Worm (Caenorhabditis elegans) whole organism, young adult: ENCODE data around the gene srbc-84.

Experiments used
- B0261.1 ChIP-seq: sonication (generic microtip); optimal IDR thresholded peaks from 2 replicates; lab custom pipeline; 2016; ENCODE audit warnings: mild to moderate bottlenecking, missing genetic modification characterization, moderate library complexity, missing compliant biosample characterization
- B0336.3 ChIP-seq: fragments of 200-800 bp; sonication (Bioruptor generic); IDR thresholded peaks from 2 replicates; pipeline ENCODE4 v1.3.6; 2022; ENCODE audit warnings: missing genetic modification characterization, missing compliant biosample characterization
- C06A6.2 ChIP-seq: fragments of 200-800 bp; sonication (Bioruptor generic); conservative IDR thresholded peaks from 2 replicates; pipeline ENCODE4 v1.3.6; 2022; ENCODE audit warnings: missing genetic modification characterization, missing compliant biosample characterization
- C17E4.6 ChIP-seq: fragments of 200-800 bp; sonication (Bioruptor generic); IDR thresholded peaks from 2 replicates; pipeline ENCODE4 v1.3.6; 2022; ENCODE audit warnings: missing genetic modification reagents, missing genetic modification characterization, missing compliant biosample characterization
- D2030.7 ChIP-seq: fragments of 200-800 bp; sonication (Bioruptor generic); IDR thresholded peaks from 2 replicates; pipeline ENCODE4 v1.3.6; 2022; ENCODE audit warnings: missing genetic modification reagents, missing genetic modification characterization, missing compliant biosample characterization
- F49E8.2 ChIP-seq: sonication (generic microtip); optimal IDR thresholded peaks from 3 replicates; lab custom pipeline; 2017; ENCODE audit warnings: missing genetic modification characterization, mild to moderate bottlenecking, missing compliant biosample characterization, antibody characterized with exemption, moderate library complexity; ENCODE audit not compliant: insufficient read depth
- F57A8.1 ChIP-seq: fragments of 200-800 bp; sonication (Bioruptor generic); optimal IDR thresholded peaks from 2 replicates; lab custom pipeline; 2018; ENCODE audit warnings: mild to moderate bottlenecking, missing genetic modification characterization, moderate library complexity, missing compliant biosample characterization
- T07F8.4 ChIP-seq: sonication (generic microtip); optimal IDR thresholded peaks from 2 replicates; lab custom pipeline; 2016; ENCODE audit warnings: mild to moderate bottlenecking, missing genetic modification characterization, moderate library complexity, missing compliant biosample characterization
- Y56A3A.18 ChIP-seq: fragments of 200-800 bp; sonication (Bioruptor generic); IDR thresholded peaks from 2 replicates; pipeline ENCODE4 v1.3.6; 2022; ENCODE audit warnings: missing genetic modification reagents, missing genetic modification characterization, missing compliant biosample characterization
- akir-1 ChIP-seq: fragments of 200-800 bp; sonication (Bioruptor generic); optimal IDR thresholded peaks from 2 replicates; lab custom pipeline; 2018; ENCODE audit warnings: mild to moderate bottlenecking, missing genetic modification characterization, moderate library complexity, missing compliant biosample characterization
- athp-1 ChIP-seq: sonication (generic microtip); optimal IDR thresholded peaks from 2 replicates; lab custom pipeline; 2017; ENCODE audit warnings: mild to moderate bottlenecking, missing genetic modification characterization, missing compliant biosample characterization
- cebp-1 ChIP-seq, 2 experiments: fragments of 200-800 bp in 1 of 2; sonication (Bioruptor generic) in 1 of 2; sonication (generic microtip) in 1 of 2; IDR thresholded peaks in 1 of 2; optimal IDR thresholded peaks in 1 of 2; 2 replicates each; pipeline versions ENCODE4 v1.3.6 to Lab custom; 2017 to 2022; ENCODE audit warnings: missing compliant biosample characterization in 2 of 2, missing genetic modification characterization in 2 of 2, mild to moderate bottlenecking in 1 of 2, missing genetic modification reagents in 1 of 2, moderate library complexity in 1 of 2
- ceh-100 ChIP-seq: fragments of 200-800 bp; sonication (Bioruptor generic); IDR thresholded peaks from 2 replicates; pipeline ENCODE4 v1.3.6; 2022; ENCODE audit warnings: missing genetic modification reagents, missing genetic modification characterization, missing compliant biosample characterization
- ceh-79 ChIP-seq: sonication (generic microtip); optimal IDR thresholded peaks from 2 replicates; lab custom pipeline; 2017; ENCODE audit warnings: mild to moderate bottlenecking, missing genetic modification characterization, missing compliant biosample characterization
- die-1 ChIP-seq: sonication (generic microtip); optimal IDR thresholded peaks from 2 replicates; lab custom pipeline; 2016; ENCODE audit warnings: missing genotype, mild to moderate bottlenecking, missing genetic modification characterization, missing compliant biosample characterization
- egl-44 ChIP-seq: fragments of 200-800 bp; sonication (Bioruptor generic); IDR thresholded peaks from 2 replicates; pipeline ENCODE4 v1.3.6; 2022; ENCODE audit warnings: missing genetic modification reagents, missing genetic modification characterization, missing compliant biosample characterization
- egrh-3 ChIP-seq: fragments of 200-800 bp; sonication (Bioruptor generic); IDR thresholded peaks from 2 replicates; pipeline ENCODE4 v1.3.6; 2022; ENCODE audit warnings: missing genetic modification reagents, missing genetic modification characterization, missing compliant biosample characterization
- gei-17 ChIP-seq: fragments of 200-800 bp; sonication (Bioruptor generic); optimal IDR thresholded peaks from 2 replicates; lab custom pipeline; 2018; ENCODE audit warnings: mild to moderate bottlenecking, missing genetic modification characterization, missing compliant biosample characterization
- him-1 ChIP-seq: sonication (generic microtip); optimal IDR thresholded peaks from 2 replicates; lab custom pipeline; 2016; ENCODE audit warnings: missing genotype, missing genetic modification reagents, missing genetic modification characterization, missing compliant biosample characterization
- let-526 ChIP-seq: fragments of 200-800 bp; sonication (Bioruptor generic); IDR thresholded peaks from 2 replicates; pipeline ENCODE4 v1.3.6; 2022; ENCODE audit warnings: missing genetic modification reagents, missing genetic modification characterization, missing compliant biosample characterization
- let-607 ChIP-seq, 2 experiments: fragments of 200-800 bp in 1 of 2; sonication (Bioruptor generic) in 1 of 2; sonication (generic microtip) in 1 of 2; optimal IDR thresholded peaks; 2 replicates each; lab custom pipeline; 2016 to 2018; ENCODE audit warnings: mild to moderate bottlenecking in 2 of 2, missing compliant biosample characterization in 2 of 2, missing genetic modification characterization in 2 of 2, moderate library complexity in 2 of 2, missing genotype in 1 of 2
- lin-40 ChIP-seq: sonication (generic microtip); optimal IDR thresholded peaks from 2 replicates; lab custom pipeline; 2016; ENCODE audit warnings: missing genetic modification characterization, mild to moderate bottlenecking, missing compliant biosample characterization, missing genotype, missing genetic modification reagents
- lin-54 ChIP-seq: fragments of 200-800 bp; sonication (Bioruptor generic); optimal IDR thresholded peaks from 2 replicates; lab custom pipeline; 2018; ENCODE audit warnings: mild to moderate bottlenecking, missing genetic modification characterization, missing compliant biosample characterization
- lir-1 ChIP-seq: fragments of 200-800 bp; sonication (Bioruptor generic); conservative IDR thresholded peaks from 2 replicates; pipeline ENCODE4 v1.3.6; 2022; ENCODE audit warnings: missing genetic modification reagents, missing genetic modification characterization, missing compliant biosample characterization
- lsl-1 ChIP-seq: fragments of 200-800 bp; sonication (Bioruptor generic); optimal IDR thresholded peaks from 2 replicates; lab custom pipeline; 2018; ENCODE audit warnings: mild to moderate bottlenecking, missing genetic modification characterization, moderate library complexity, missing compliant biosample characterization
- madf-3 ChIP-seq: fragments of 200-800 bp; sonication (Bioruptor generic); IDR thresholded peaks from 2 replicates; pipeline ENCODE4 v1.3.6; 2022; ENCODE audit warnings: missing genetic modification reagents, missing genetic modification characterization, missing compliant biosample characterization
- mes-4 ChIP-seq: sonication (generic microtip); optimal IDR thresholded peaks from 2 replicates; lab custom pipeline; 2016; ENCODE audit warnings: missing genotype, missing genetic modification characterization, missing compliant biosample characterization
- mxl-1 ChIP-seq: sonication (generic microtip); optimal IDR thresholded peaks from 2 replicates; lab custom pipeline; 2016; ENCODE audit warnings: missing genetic modification characterization, missing compliant biosample characterization
- nfya-1 ChIP-seq: sonication (generic microtip); optimal IDR thresholded peaks from 2 replicates; lab custom pipeline; 2017; ENCODE audit warnings: antibody characterized with exemption, missing compliant biosample characterization, missing genetic modification characterization, borderline replicate concordance; ENCODE audit not compliant: insufficient read depth
- nfya-2 ChIP-seq: fragments of 200-800 bp; sonication (Bioruptor generic); IDR thresholded peaks from 2 replicates; pipeline ENCODE4 v1.3.6; 2022; ENCODE audit warnings: missing genetic modification reagents, missing genetic modification characterization, missing compliant biosample characterization
- nhr-120 ChIP-seq: fragments of 200-800 bp; sonication (Bioruptor generic); IDR thresholded peaks from 2 replicates; pipeline ENCODE4 v1.3.6; 2022; ENCODE audit warnings: missing genetic modification characterization, missing compliant biosample characterization
- nhr-90 ChIP-seq: sonication (generic microtip); optimal IDR thresholded peaks from 2 replicates; lab custom pipeline; 2016; ENCODE audit warnings: missing genotype, mild to moderate bottlenecking, missing genetic modification characterization, missing compliant biosample characterization
- pha-4 ChIP-seq: fragments of 150-350 bp; sonication (generic microtip); optimal IDR thresholded peaks from 2 replicates; lab custom pipeline; 2014; ENCODE audit warnings: missing biosample characterization, missing genetic modification reagents, missing genetic modification characterization
- rcor-1 ChIP-seq: fragments of 200-800 bp; sonication (Bioruptor generic); IDR thresholded peaks from 2 replicates; pipeline ENCODE4 v1.3.6; 2022; ENCODE audit warnings: missing genetic modification reagents, missing genetic modification characterization, missing compliant biosample characterization
- sea-2 ChIP-seq: fragments of 200-800 bp; sonication (Bioruptor generic); IDR thresholded peaks from 2 replicates; pipeline ENCODE4 v1.3.6; 2022; ENCODE audit warnings: missing genetic modification characterization, missing compliant biosample characterization
- somi-1 ChIP-seq: fragments of 200-800 bp; sonication (Bioruptor generic); optimal IDR thresholded peaks from 2 replicates; lab custom pipeline; 2018; ENCODE audit warnings: mild to moderate bottlenecking, missing genetic modification characterization, missing compliant biosample characterization
- sptf-2 ChIP-seq: fragments of 200-800 bp; sonication (Bioruptor generic); optimal IDR thresholded peaks from 2 replicates; lab custom pipeline; 2018; ENCODE audit warnings: mild to moderate bottlenecking, missing genetic modification characterization, missing compliant biosample characterization
- tbx-9 ChIP-seq: sonication (generic microtip); optimal IDR thresholded peaks from 2 replicates; lab custom pipeline; 2016; ENCODE audit warnings: borderline replicate concordance, missing genetic modification characterization, inconsistent platforms, missing compliant biosample characterization
- unc-130 ChIP-seq: sonication (generic microtip); optimal IDR thresholded peaks from 2 replicates; lab custom pipeline; 2016; ENCODE audit warnings: missing genetic modification reagents, missing genetic modification characterization, missing compliant biosample characterization
- unc-62 ChIP-seq: fragments of 150-350 bp; optimal IDR thresholded peaks from 2 replicates; lab custom pipeline; 2014; ENCODE audit warnings: missing biosample characterization, missing genetic modification reagents, missing genetic modification characterization
- ztf-22 ChIP-seq: fragments of 200-800 bp; sonication (Bioruptor generic); optimal IDR thresholded peaks from 2 replicates; lab custom pipeline; 2018; ENCODE audit warnings: mild to moderate bottlenecking, missing genetic modification characterization, moderate library complexity, missing compliant biosample characterization
- ztf-28 ChIP-seq: fragments of 200-800 bp; sonication (Bioruptor generic); IDR thresholded peaks from 2 replicates; pipeline ENCODE4 v1.3.6; 2022; ENCODE audit warnings: missing genetic modification reagents, missing genetic modification characterization, missing compliant biosample characterization

The srbc-84 gene

ce11 chrV:16258142-16258541 lies 40.6 kb upstream of the srbc-84 start, which contains the start of gene nhr-218:
TSS of gene nhr-218 (plus strand) at chrV:16258442.
- no peak for TF ChIP-seq nfya-2
- no peak for TF ChIP-seq sptf-2 (GFP tag; lab: Kevin White, UChicago)
- TF ChIP-seq B0261.1 (tag; lab: Kevin White, UChicago): no peak
- TF ChIP-seq lin-40: no peak
- TF ChIP-seq egl-44 (GFP tag; lab: Robert Waterston, UW): no peak
- no peak for TF ChIP-seq lin-54 (GFP tag; lab: Kevin White, UChicago)
- TF ChIP-seq tbx-9 (tag; lab: Kevin White, UChicago): no peak
- no peak for TF ChIP-seq akir-1 (GFP tag; lab: Kevin White, UChicago)
- no peak for TF ChIP-seq nhr-120 (GFP tag; lab: Robert Waterston, UW)
- no peak for TF ChIP-seq cebp-1 (GFP tag; IDR thresholded peaks at IDR 0.05; lab: Robert Waterston, UW)
- no peak for TF ChIP-seq cebp-1 (tag; optimal IDR thresholded peaks at IDR 0.05; lab: Kevin White, UChicago)
- no peak for TF ChIP-seq ceh-100
- TF ChIP-seq Y56A3A.18 (GFP tag; lab: Robert Waterston, UW): no peak
- TF ChIP-seq let-526: no peak
- no peak for TF ChIP-seq egrh-3
- no peak for TF ChIP-seq F57A8.1 (GFP tag; lab: Kevin White, UChicago)
- no peak for TF ChIP-seq rcor-1 (GFP tag; lab: Robert Waterston, UW)
- TF ChIP-seq die-1 (tag; lab: Kevin White, UChicago): no peak

- TF ChIP-seq T07F8.4 (tag; lab: Kevin White, UChicago): no peak
Measured at ce11 chrV:16259684-16260083, 39.1 kb upstream of the srbc-84 start, which contains the start of gene nhr-127. TSS of gene nhr-127 (plus strand) at chrV:16259984.

- no peak for TF ChIP-seq pha-4 (tag; lab: Kevin White, UChicago)
- TF ChIP-seq athp-1 (tag; lab: Kevin White, UChicago): no peak
- TF ChIP-seq unc-130 (GFP tag; lab: Kevin White, UChicago): no peak
- TF ChIP-seq ztf-28: no peak
- no peak for TF ChIP-seq gei-17 (GFP tag; lab: Kevin White, UChicago)
- TF ChIP-seq Y56A3A.18 (GFP tag; lab: Robert Waterston, UW): no peak
- TF ChIP-seq D2030.7 (GFP tag; lab: Robert Waterston, UW): no peak
- no peak for TF ChIP-seq C06A6.2 (GFP tag; lab: Robert Waterston, UW)
- no peak for TF ChIP-seq lir-1 (GFP tag; lab: Robert Waterston, UW)
- no peak for TF ChIP-seq B0336.3
- no peak for TF ChIP-seq nfya-1 (tag; lab: Kevin White, UChicago)
- TF ChIP-seq sea-2 (GFP tag; lab: Robert Waterston, UW): no peak
- no peak for TF ChIP-seq akir-1 (GFP tag; lab: Kevin White, UChicago)
- no peak for TF ChIP-seq ztf-22 (GFP tag; lab: Kevin White, UChicago)
- TF ChIP-seq unc-62 (GFP tag; lab: Kevin White, UChicago): no peak
Measured at ce11 chrV:16266514-16266913, 32.3 kb upstream of the srbc-84 start, which contains the start of gene T13F3.4. TSS of gene T13F3.4 (minus strand) at chrV:16266614.

ce11 chrV:16269556-16269955 lies 29.2 kb upstream of the srbc-84 start, which contains the start of the genes fbxa-2 and T13F3.8:
TSS of gene fbxa-2 (minus strand) at chrV:16269656.
TSS of gene T13F3.8 (plus strand) at chrV:16269800.
- no peak for TF ChIP-seq B0336.3
- no peak for TF ChIP-seq gei-17 (GFP tag; lab: Kevin White, UChicago)
- no peak for TF ChIP-seq let-607 (tag; optimal IDR thresholded peaks at IDR 0.05; lab: Kevin White, UChicago)
- TF ChIP-seq mxl-1 (tag; lab: Kevin White, UChicago): no peak
- TF ChIP-seq lsl-1 (GFP tag; lab: Kevin White, UChicago): no peak
- no peak for TF ChIP-seq B0261.1 (tag; lab: Kevin White, UChicago)
- TF ChIP-seq mes-4 (tag; lab: Kevin White, UChicago): no peak
- no peak for TF ChIP-seq ceh-79 (tag; lab: Kevin White, UChicago)
- TF ChIP-seq him-1 (tag; lab: Kevin White, UChicago): no peak
- TF ChIP-seq athp-1 (tag; lab: Kevin White, UChicago): no peak
- no peak for TF ChIP-seq egl-44 (GFP tag; lab: Robert Waterston, UW)
- no peak for TF ChIP-seq nhr-120 (GFP tag; lab: Robert Waterston, UW)
- no peak for TF ChIP-seq ztf-22 (GFP tag; lab: Kevin White, UChicago)
- TF ChIP-seq C17E4.6: no peak
- TF ChIP-seq F49E8.2 (tag; lab: Kevin White, UChicago): no peak
- no peak for TF ChIP-seq nhr-90 (tag; lab: Kevin White, UChicago)
- TF ChIP-seq madf-3 (GFP tag; lab: Robert Waterston, UW): no peak
- TF ChIP-seq egrh-3: no peak
- no peak for TF ChIP-seq somi-1 (GFP tag; lab: Kevin White, UChicago)
- TF ChIP-seq sptf-2 (GFP tag; lab: Kevin White, UChicago): no peak
